Fruit fly (Drosophila melanogaster) whole organism, embryonic: ENCODE data around the gene eloF.

Experiments used
- Abd-B ChIP-seq: fragments of 200-800 bp; sonication (Bioruptor generic); optimal IDR thresholded peaks from 2 replicates; lab custom pipeline; 2018; ENCODE audit warnings: missing biosample characterization, mild to moderate bottlenecking, missing genetic modification characterization, moderate library complexity
- Aef1 ChIP-seq: fragments of 200-800 bp; sonication (Bioruptor generic); IDR thresholded peaks from 3 replicates; pipeline ENCODE4 v1.3.6; 2022; ENCODE audit warnings: missing biosample characterization, missing genetic modification characterization
- BEAF-32 ChIP-seq: fragments of 200-800 bp; sonication (Bioruptor generic); optimal IDR thresholded peaks from 3 replicates; lab custom pipeline; 2017; ENCODE audit warnings: missing biosample characterization, missing genetic modification characterization, mild to moderate bottlenecking, moderate library complexity, missing genetic modification reagents
- CG10959 ChIP-seq: fragments of 200-800 bp; sonication (Bioruptor generic); IDR thresholded peaks from 2 replicates; pipeline ENCODE4 v1.3.6; 2022; ENCODE audit warnings: missing biosample characterization, missing genetic modification characterization
- CG12391 ChIP-seq: fragments of 200-800 bp; sonication (Bioruptor generic); optimal IDR thresholded peaks from 3 replicates; lab custom pipeline; 2018; ENCODE audit warnings: missing biosample characterization, mild to moderate bottlenecking, missing genetic modification characterization, moderate library complexity
- CG12659 ChIP-seq: fragments of 200-800 bp; sonication (Bioruptor generic); optimal IDR thresholded peaks from 3 replicates; lab custom pipeline; 2017; ENCODE audit warnings: mild to moderate bottlenecking, missing biosample characterization, missing genetic modification reagents, missing genetic modification characterization
- CG13624 ChIP-seq: fragments of 200-800 bp; sonication (Bioruptor generic); optimal IDR thresholded peaks from 2 replicates; lab custom pipeline; 2016; ENCODE audit warnings: missing biosample characterization, missing genetic modification characterization
- CG14710 ChIP-seq: fragments of 200-800 bp; sonication (Bioruptor generic); optimal IDR thresholded peaks from 3 replicates; lab custom pipeline; 2019; ENCODE audit warnings: missing biosample characterization, mild to moderate bottlenecking, missing genetic modification characterization, moderate library complexity
- CG17186 ChIP-seq: fragments of 200-800 bp; sonication (Bioruptor generic); optimal IDR thresholded peaks from 3 replicates; lab custom pipeline; 2017; ENCODE audit warnings: missing biosample characterization, missing genetic modification reagents, missing genetic modification characterization
- CG2120 ChIP-seq: fragments of 200-800 bp; sonication (Bioruptor generic); optimal IDR thresholded peaks from 3 replicates; lab custom pipeline; 2016; ENCODE audit warnings: missing biosample characterization, missing genetic modification characterization
- CG2712 ChIP-seq: fragments of 200-800 bp; optimal IDR thresholded peaks from 3 replicates; lab custom pipeline; 2019; ENCODE audit warnings: missing biosample characterization, mild to moderate bottlenecking, missing genetic modification characterization, moderate library complexity
- CG2875 ChIP-seq: fragments of 200-800 bp; sonication (Bioruptor generic); optimal IDR thresholded peaks from 2 replicates; lab custom pipeline; 2017; ENCODE audit warnings: missing biosample characterization, mild to moderate bottlenecking, missing genetic modification characterization, missing genetic modification reagents
- CG3163 ChIP-seq: fragments of 200-800 bp; sonication (Bioruptor generic); optimal IDR thresholded peaks from 3 replicates; lab custom pipeline; 2016; ENCODE audit warnings: missing biosample characterization, missing genetic modification characterization
- CG32532 ChIP-seq: fragments of 200-800 bp; sonication (Bioruptor generic); IDR thresholded peaks from 2 replicates; pipeline ENCODE4 v1.3.6; 2022; ENCODE audit warnings: missing biosample characterization, missing genetic modification characterization
- CG34422 ChIP-seq: fragments of 200-800 bp; sonication (Bioruptor generic); IDR thresholded peaks from 3 replicates; pipeline ENCODE4 v1.3.6; 2022; ENCODE audit warnings: missing biosample characterization, missing genetic modification characterization
- CG4360 ChIP-seq: fragments of 200-800 bp; sonication (Bioruptor generic); IDR thresholded peaks from 2 replicates; pipeline ENCODE4 v1.3.6; 2022; ENCODE audit warnings: missing biosample characterization, missing genetic modification characterization
- CG4617 ChIP-seq: fragments of 200-800 bp; sonication (Bioruptor generic); optimal IDR thresholded peaks from 3 replicates; lab custom pipeline; 2016; ENCODE audit warnings: missing biosample characterization, missing genetic modification characterization, borderline replicate concordance
- CG4707 ChIP-seq: fragments of 200-800 bp; sonication (Bioruptor generic); optimal IDR thresholded peaks from 2 replicates; lab custom pipeline; 2018; ENCODE audit warnings: missing biosample characterization, mild to moderate bottlenecking, missing genetic modification characterization, moderate library complexity
- CG5180 ChIP-seq: fragments of 200-800 bp; sonication (Bioruptor generic); optimal IDR thresholded peaks from 3 replicates; lab custom pipeline; 2017; ENCODE audit warnings: missing biosample characterization, missing genetic modification characterization, mild to moderate bottlenecking, moderate library complexity, missing genetic modification reagents
- CG5245 ChIP-seq: fragments of 200-800 bp; sonication (Bioruptor generic); optimal IDR thresholded peaks from 3 replicates; lab custom pipeline; 2016; ENCODE audit warnings: missing biosample characterization, missing genetic modification characterization
- CG8765 ChIP-seq: fragments of 200-800 bp; sonication (Bioruptor generic); IDR thresholded peaks from 2 replicates; pipeline ENCODE4 v1.3.6; 2022; ENCODE audit warnings: missing biosample characterization, missing genetic modification characterization
- CG8944 ChIP-seq: fragments of 200-800 bp; sonication (Bioruptor generic); optimal IDR thresholded peaks from 3 replicates; lab custom pipeline; 2016; ENCODE audit warnings: missing biosample characterization, missing genetic modification characterization
- CG9797 ChIP-seq: fragments of 200-800 bp; sonication (Bioruptor generic); optimal IDR thresholded peaks from 3 replicates; lab custom pipeline; 2018; ENCODE audit warnings: missing biosample characterization, mild to moderate bottlenecking, missing genetic modification characterization
- CG9932 ChIP-seq: fragments of 200-800 bp; sonication (Bioruptor generic); IDR thresholded peaks from 2 replicates; pipeline ENCODE4 v1.3.6; 2022; ENCODE audit warnings: missing biosample characterization, missing genetic modification characterization
- Dek ChIP-seq: fragments of 200-800 bp; sonication (Bioruptor generic); optimal IDR thresholded peaks from 3 replicates; lab custom pipeline; 2019; ENCODE audit warnings: missing biosample characterization, mild to moderate bottlenecking, missing genetic modification characterization, moderate library complexity
- Drgx ChIP-seq: fragments of 200-800 bp; sonication (Bioruptor generic); IDR thresholded peaks from 2 replicates; pipeline ENCODE4 v1.3.6; 2022; ENCODE audit warnings: missing biosample characterization, missing genetic modification characterization
- Ets97D ChIP-seq: fragments of 200-800 bp; sonication (Bioruptor generic); optimal IDR thresholded peaks from 3 replicates; lab custom pipeline; 2016; ENCODE audit warnings: missing biosample characterization, missing genetic modification characterization
- HLH54F ChIP-seq: fragments of 200-800 bp; sonication (Bioruptor generic); optimal IDR thresholded peaks from 3 replicates; lab custom pipeline; 2016; ENCODE audit warnings: missing biosample characterization, missing genetic modification characterization
- Hey ChIP-seq: fragments of 200-800 bp; sonication (Bioruptor generic); optimal IDR thresholded peaks from 3 replicates; lab custom pipeline; 2018; ENCODE audit warnings: missing biosample characterization, mild to moderate bottlenecking, missing genetic modification characterization
- HmgZ ChIP-seq: fragments of 200-800 bp; sonication (Bioruptor generic); optimal IDR thresholded peaks from 2 replicates; lab custom pipeline; 2018; ENCODE audit warnings: missing biosample characterization, mild to moderate bottlenecking, missing genetic modification characterization
- Lhr ChIP-seq: fragments of 200-800 bp; sonication (Bioruptor generic); optimal IDR thresholded peaks from 3 replicates; lab custom pipeline; 2017; ENCODE audit warnings: mild to moderate bottlenecking, missing biosample characterization, missing genetic modification reagents, missing genetic modification characterization
- Med ChIP-seq: fragments of 200-800 bp; sonication (Bioruptor generic); peaks from one replicate; lab custom pipeline; 2016; ENCODE audit warnings: missing biosample characterization, missing genetic modification characterization, mild to moderate bottlenecking, inconsistent platforms, moderate library complexity
- NC2α ChIP-seq: fragments of 200-800 bp; sonication (Bioruptor generic); optimal IDR thresholded peaks from 2 replicates; lab custom pipeline; 2016; ENCODE audit warnings: missing biosample characterization, missing genetic modification characterization
- PHDP ChIP-seq: fragments of 200-800 bp; sonication (Bioruptor generic); optimal IDR thresholded peaks from 3 replicates; lab custom pipeline; 2018; ENCODE audit warnings: missing biosample characterization, mild to moderate bottlenecking, missing genetic modification characterization, moderate library complexity
- Rfx ChIP-seq: fragments of 200-800 bp; sonication (Bioruptor generic); IDR thresholded peaks from 2 replicates; pipeline ENCODE4 v1.3.6; 2022; ENCODE audit warnings: missing biosample characterization, missing genetic modification characterization
- Sry-δ ChIP-seq: fragments of 200-800 bp; sonication (Bioruptor generic); optimal IDR thresholded peaks from 2 replicates; lab custom pipeline; 2016; ENCODE audit warnings: missing biosample characterization, missing genetic modification characterization
- YL-1 ChIP-seq: fragments of 200-800 bp; sonication (Bioruptor generic); optimal IDR thresholded peaks from 3 replicates; lab custom pipeline; 2017; ENCODE audit warnings: missing biosample characterization, mild to moderate bottlenecking, missing genetic modification characterization
- ap ChIP-seq: fragments of 200-800 bp; sonication (Bioruptor generic); IDR thresholded peaks from 2 replicates; pipeline ENCODE4 v1.3.6; 2022; ENCODE audit warnings: missing biosample characterization, missing genetic modification characterization
- chinmo ChIP-seq: fragments of 200-800 bp; sonication (Bioruptor generic); IDR thresholded peaks from 4 replicates; pipeline ENCODE4 v1.3.6; 2022; ENCODE audit warnings: missing biosample characterization, missing genetic modification characterization; ENCODE audit not compliant: partially characterized antibody
- ewg ChIP-seq: fragments of 200-800 bp; sonication (Bioruptor generic); optimal IDR thresholded peaks from 3 replicates; lab custom pipeline; 2017; ENCODE audit warnings: mild to moderate bottlenecking, missing biosample characterization, missing genetic modification reagents, missing genetic modification characterization
- ham ChIP-seq: fragments of 200-800 bp; sonication (Bioruptor generic); IDR thresholded peaks from 2 replicates; pipeline ENCODE4 v1.3.6; 2022; ENCODE audit warnings: missing biosample characterization, missing genetic modification characterization
- jing ChIP-seq: fragments of 200-800 bp; sonication (Bioruptor generic); optimal IDR thresholded peaks from 2 replicates; lab custom pipeline; 2018; ENCODE audit warnings: missing biosample characterization, mild to moderate bottlenecking, missing genetic modification characterization
- lilli ChIP-seq: fragments of 200-800 bp; sonication (Bioruptor generic); optimal IDR thresholded peaks from 3 replicates; lab custom pipeline; 2016; ENCODE audit warnings: missing biosample characterization, missing genetic modification characterization
- mirr ChIP-seq: fragments of 200-800 bp; sonication (Bioruptor generic); optimal IDR thresholded peaks from 3 replicates; lab custom pipeline; 2018; ENCODE audit warnings: missing biosample characterization, mild to moderate bottlenecking, missing genetic modification characterization
- p53 ChIP-seq: fragments of 200-800 bp; sonication (Bioruptor generic); optimal IDR thresholded peaks from 2 replicates; lab custom pipeline; 2016; ENCODE audit warnings: missing biosample characterization, missing genetic modification characterization
- pnt ChIP-seq: fragments of 200-800 bp; sonication (Bioruptor generic); optimal IDR thresholded peaks from 3 replicates; lab custom pipeline; 2016; ENCODE audit warnings: missing biosample characterization, missing genetic modification characterization
- repo ChIP-seq: fragments of 200-800 bp; sonication (Bioruptor generic); optimal IDR thresholded peaks from 2 replicates; lab custom pipeline; 2016; ENCODE audit warnings: missing biosample characterization, missing genetic modification characterization
- ro ChIP-seq: fragments of 200-800 bp; sonication (Bioruptor generic); IDR thresholded peaks from 2 replicates; pipeline ENCODE4 v1.3.6; 2022; ENCODE audit warnings: missing biosample characterization, missing genetic modification characterization
- slbo ChIP-seq: fragments of 200-800 bp; sonication (Bioruptor generic); IDR thresholded peaks from 2 replicates; pipeline ENCODE4 v1.3.6; 2022; ENCODE audit warnings: missing biosample characterization, missing genetic modification characterization
- z ChIP-seq: fragments of 200-800 bp; sonication (Bioruptor generic); IDR thresholded peaks from 3 replicates; pipeline ENCODE4 v1.3.6; 2022; ENCODE audit warnings: missing biosample characterization, missing genetic modification characterization
- zen ChIP-seq: fragments of 200-800 bp; sonication (Bioruptor generic); optimal IDR thresholded peaks from 3 replicates; lab custom pipeline; 2018; ENCODE audit warnings: missing biosample characterization, mild to moderate bottlenecking, missing genetic modification characterization, moderate library complexity

Gene eloF

dm6 chr3R:9793018-9793417 is 20.9 kb upstream of the eloF start, which contains the start of gene CG8516:
Gene CG8516, plus strand, starts transcription at chr3R:9793295.
- TF ChIP-seq CG4707 (GFP tag; lab: Kevin White, UChicago), result no peak
- TF ChIP-seq CG12391, result peak; percentile 33
- TF ChIP-seq PHDP (tag; lab: Kevin White, UChicago), result peak; percentile 6
- no peak for TF ChIP-seq CG13624 (GFP tag; lab: Kevin White, UChicago)
- TF ChIP-seq Rfx (GFP tag; lab: Robert Waterston, UW), result peak; percentile 33; the same call in 1 of the 2 replicates
- TF ChIP-seq Aef1 (GFP tag; lab: Robert Waterston, UW), result peak; percentile 67
- TF ChIP-seq chinmo, result no peak
- TF ChIP-seq p53 (GFP tag; lab: Kevin White, UChicago), result no peak
- TF ChIP-seq CG2120 (GFP tag; lab: Kevin White, UChicago), result peak; percentile 41
- TF ChIP-seq CG2712, result peak; percentile 30
- no peak for TF ChIP-seq mirr (GFP tag; lab: Kevin White, UChicago)
- no peak for TF ChIP-seq jing
- TF ChIP-seq Ets97D, result peak; percentile 43
- no peak for TF ChIP-seq ham
- peak; percentile 30 for TF ChIP-seq Dek (tag; lab: Kevin White, UChicago)
- peak; percentile 17 for TF ChIP-seq CG17186 (GFP tag; lab: Kevin White, UChicago)
- no peak for TF ChIP-seq Hey
- TF ChIP-seq Lhr (GFP tag; lab: Kevin White, UChicago), result peak; percentile 33
- peak; percentile 41 for TF ChIP-seq BEAF-32 (GFP tag; lab: Kevin White, UChicago)
- peak; percentile 30 for TF ChIP-seq Sry-δ
- TF ChIP-seq z, result no peak
- TF ChIP-seq ro, result no peak
- no peak for TF ChIP-seq CG3163 (GFP tag; lab: Kevin White, UChicago)
- no peak for TF ChIP-seq ap (GFP tag; lab: Robert Waterston, UW)
- no peak for TF ChIP-seq CG8944 (GFP tag; lab: Kevin White, UChicago)
- peak; percentile 67 for TF ChIP-seq HmgZ
- peak; percentile 57 for TF ChIP-seq CG12659 (GFP tag; lab: Kevin White, UChicago)
- TF ChIP-seq CG34422 (GFP tag; lab: Robert Waterston, UW), result peak; percentile 49; the same call in 1 of the 3 replicates
- TF ChIP-seq ewg (GFP tag; lab: Kevin White, UChicago), result no peak
- peak; percentile 70 for TF ChIP-seq Med (GFP tag; lab: Kevin White, UChicago)
- TF ChIP-seq CG9797 (GFP tag; lab: Kevin White, UChicago), result peak; percentile 93
- TF ChIP-seq repo, result no peak
- no peak for TF ChIP-seq slbo (GFP tag; lab: Robert Waterston, UW)
- TF ChIP-seq HLH54F (GFP tag; lab: Kevin White, UChicago), result no peak
- peak; percentile 19 for TF ChIP-seq lilli (GFP tag; lab: Kevin White, UChicago)
- TF ChIP-seq pnt, result no peak
- peak; percentile 37; the same call in 1 of the 2 replicates for TF ChIP-seq CG9932 (GFP tag; lab: Robert Waterston, UW)
- no peak for TF ChIP-seq CG5180
- TF ChIP-seq CG32532 (GFP tag; lab: Robert Waterston, UW), result peak; percentile 34; the same call in 1 of the 2 replicates
- no peak for TF ChIP-seq CG10959 (GFP tag; lab: Robert Waterston, UW)
- no peak for TF ChIP-seq CG2875
- peak; percentile 90 for TF ChIP-seq CG4360
- peak; percentile 91 for TF ChIP-seq CG4617 (GFP tag; lab: Kevin White, UChicago)
- no peak for TF ChIP-seq NC2α (GFP tag; lab: Kevin White, UChicago)
- TF ChIP-seq zen (tag; lab: Kevin White, UChicago), result peak; percentile 14
- no peak for TF ChIP-seq Abd-B
- TF ChIP-seq CG8765 (GFP tag; lab: Robert Waterston, UW), result no peak
- 0 out of 2 replicates have a peak, but pooled peaks have one; percentile 11 for TF ChIP-seq Drgx (GFP tag; lab: Robert Waterston, UW)
- peak; percentile 77 for TF ChIP-seq YL-1 (GFP tag; lab: Kevin White, UChicago)
- peak; percentile 48 for TF ChIP-seq CG14710 (tag; lab: Kevin White, UChicago)
- TF ChIP-seq CG5245, result no peak
